Fruit fly (Drosophila melanogaster): ENCODE data around the gene hoe1.
A peak's percentile ranks its signal among the peaks of the same experiment; 100 is the strongest.

The hoe1 gene

dm6 chr2L:4971329-4971798, 39.2 kb upstream of the hoe1 start, which contains the start of gene CG14043 (continued):
- no peak for TF ChIP-seq C15 (GFP tag; IDR thresholded peaks at IDR 0.05)
- no peak for TF ChIP-seq CrebB (tag; optimal IDR thresholded peaks at IDR 0.05)
- TF ChIP-seq Oli (tag; optimal IDR thresholded peaks at IDR 0.05) = no peak
- no peak for TF ChIP-seq Ravus (GFP tag; IDR thresholded peaks at IDR 0.05)
- no peak for TF ChIP-seq CG6854 (GFP tag; optimal IDR thresholded peaks at IDR 0.05)
- peak; percentile 29 for TF ChIP-seq CG1647 (GFP tag; optimal IDR thresholded peaks at IDR 0.05)
- peak; percentile 78 for TF ChIP-seq Dp (GFP tag; optimal IDR thresholded peaks at IDR 0.05)
- no peak for TF ChIP-seq otp (GFP tag; IDR thresholded peaks at IDR 0.05)
- no peak for TF ChIP-seq kay (GFP tag; optimal IDR thresholded peaks at IDR 0.05)
- TF ChIP-seq nau (GFP tag; optimal IDR thresholded peaks at IDR 0.05) = no peak
- TF ChIP-seq CG8290 (GFP tag; optimal IDR thresholded peaks at IDR 0.05) = peak; percentile 1
- no peak for TF ChIP-seq CG8290 (tag; optimal IDR thresholded peaks at IDR 0.05)
- TF ChIP-seq mld (GFP tag; IDR thresholded peaks at IDR 0.05; ENCODE audit: partially characterized antibody) = no peak
- TF ChIP-seq Hr51 (GFP tag; optimal IDR thresholded peaks at IDR 0.05) = no peak
- TF ChIP-seq scrt (GFP tag; optimal IDR thresholded peaks at IDR 0.05) = no peak
- no peak for TF ChIP-seq Dll (GFP tag; IDR thresholded peaks at IDR 0.05; ENCODE audit: partially characterized antibody)
- TF ChIP-seq sim (GFP tag; IDR thresholded peaks at IDR 0.05) = no peak
- TF ChIP-seq BEAF-32 (GFP tag; optimal IDR thresholded peaks at IDR 0.05) = peak; percentile 59
- TF ChIP-seq CG4730 (GFP tag; IDR thresholded peaks at IDR 0.05) = no peak
- no peak for TF ChIP-seq CG43689 (GFP tag; IDR thresholded peaks at IDR 0.05)
- peak in 1 of 2 experiments; percentile 19 for TF ChIP-seq insv (GFP tag; optimal IDR thresholded peaks at IDR 0.05)
- no peak for TF ChIP-seq rib (GFP tag; IDR thresholded peaks at IDR 0.05)
- TF ChIP-seq pita (GFP tag; optimal IDR thresholded peaks at IDR 0.05) = peak; percentile 62
- TF ChIP-seq CG10321 (GFP tag; IDR thresholded peaks at IDR 0.05) = no peak
- TF ChIP-seq Mes4 (GFP tag; optimal IDR thresholded peaks at IDR 0.05) = no peak
- 0 out of 2 replicates have a peak, but pooled peaks have one; percentile 9 for TF ChIP-seq sob (GFP tag; IDR thresholded peaks at IDR 0.05)
- 0 out of 2 replicates have a peak, but pooled peaks have one; percentile 21 for TF ChIP-seq CG32532 (GFP tag; IDR thresholded peaks at IDR 0.05)
- no peak for TF ChIP-seq ttk (GFP tag; IDR thresholded peaks at IDR 0.05)

dm6 chr2L:4968767-4969166, 36.6 kb upstream of the hoe1 start, which contains the start of the genes Scox and Polr1C:
Scox (minus strand) TSS chr2L:4968935.
Polr1C (plus strand) TSS chr2L:4969004.
- TF ChIP-seq CG17385 (GFP tag; optimal IDR thresholded peaks at IDR 0.05) (peak; percentile 89), crol (GFP tag; IDR thresholded peaks at IDR 0.05) (no peak), Six4 (GFP tag; optimal IDR thresholded peaks at IDR 0.05) (no peak), gsb-n (tag; optimal IDR thresholded peaks at IDR 0.05) (no peak), dmrt11E (tag; optimal IDR thresholded peaks at IDR 0.05) (no peak), Xbp1 (GFP tag; optimal IDR thresholded peaks at IDR 0.05) (no peak), dati (GFP tag; IDR thresholded peaks at IDR 0.05) (no peak), Neu2 (GFP tag; optimal IDR thresholded peaks at IDR 0.05; ENCODE audit: borderline replicate concordance) (no peak), gfzf (GFP tag; optimal IDR thresholded peaks at IDR 0.05) (peak; percentile 49), CG7963 (GFP tag; IDR thresholded peaks at IDR 0.05; ENCODE audit: partially characterized antibody) (no peak), nerfin-1 (tag; optimal IDR thresholded peaks at IDR 0.05) (no peak), Dp (GFP tag; optimal IDR thresholded peaks at IDR 0.05) (peak; percentile 19), Ets65A (GFP tag) (no peak), Bdp1 (GFP tag; optimal IDR thresholded peaks at IDR 0.05) (no peak), pfk (GFP tag; optimal IDR thresholded peaks at IDR 0.05) (no peak), stwl (tag; optimal IDR thresholded peaks at IDR 0.05) (peak; percentile 19), Mes4 (GFP tag; optimal IDR thresholded peaks at IDR 0.05) (no peak), CG17328 (GFP tag; IDR thresholded peaks at IDR 0.05) (no peak), ewg (GFP tag; optimal IDR thresholded peaks at IDR 0.05) (no peak), hb (GFP tag; IDR thresholded peaks at IDR 0.05; ENCODE audit: partially characterized antibody) (no peak), CG14014 (GFP tag; IDR thresholded peaks at IDR 0.05) (no peak), bigmax (GFP tag; optimal IDR thresholded peaks at IDR 0.05) (peak; percentile 68), nau (GFP tag; optimal IDR thresholded peaks at IDR 0.05) (no peak), CG34422 (GFP tag; IDR thresholded peaks at IDR 0.05) (peak; percentile 18; the same call in 1 of the 3 replicates), cas (GFP tag; IDR thresholded peaks at IDR 0.05) (no peak), MBD-R2 (GFP tag; IDR thresholded peaks at IDR 0.05) (0 out of 2 replicates have a peak, but pooled peaks have one; percentile 33)

All from whole organism, embryonic.